Fruit fly (Drosophila melanogaster) Kc167 (cell line): ENCODE data around the gene Mipp2.

ENCODE experiments used
- Myc ChIP-seq: fragments of >200 bp; optimal IDR thresholded peaks from 2 replicates; lab custom pipeline; 2017; ENCODE audit warnings: missing external identifiers
- Sin3A ChIP-seq: fragments of >200 bp; optimal IDR thresholded peaks from 2 replicates; lab custom pipeline; 2018; ENCODE audit warnings: missing external identifiers
- h ChIP-seq: fragments of >200 bp; optimal IDR thresholded peaks from 3 replicates; lab custom pipeline; 2018; ENCODE audit warnings: missing external identifiers
- insv ChIP-seq: fragments of >200 bp; optimal IDR thresholded peaks from 3 replicates; lab custom pipeline; 2018; ENCODE audit warnings: missing external identifiers
- psq ChIP-seq: fragments of >200 bp; optimal IDR thresholded peaks from 2 replicates; lab custom pipeline; 2017; ENCODE audit warnings: missing external identifiers
- ttk ChIP-seq: sonication (Bioruptor generic); optimal IDR thresholded peaks from 2 replicates; lab custom pipeline; 2017; ENCODE audit warnings: missing external identifiers

Mipp2 gene

DNA sequence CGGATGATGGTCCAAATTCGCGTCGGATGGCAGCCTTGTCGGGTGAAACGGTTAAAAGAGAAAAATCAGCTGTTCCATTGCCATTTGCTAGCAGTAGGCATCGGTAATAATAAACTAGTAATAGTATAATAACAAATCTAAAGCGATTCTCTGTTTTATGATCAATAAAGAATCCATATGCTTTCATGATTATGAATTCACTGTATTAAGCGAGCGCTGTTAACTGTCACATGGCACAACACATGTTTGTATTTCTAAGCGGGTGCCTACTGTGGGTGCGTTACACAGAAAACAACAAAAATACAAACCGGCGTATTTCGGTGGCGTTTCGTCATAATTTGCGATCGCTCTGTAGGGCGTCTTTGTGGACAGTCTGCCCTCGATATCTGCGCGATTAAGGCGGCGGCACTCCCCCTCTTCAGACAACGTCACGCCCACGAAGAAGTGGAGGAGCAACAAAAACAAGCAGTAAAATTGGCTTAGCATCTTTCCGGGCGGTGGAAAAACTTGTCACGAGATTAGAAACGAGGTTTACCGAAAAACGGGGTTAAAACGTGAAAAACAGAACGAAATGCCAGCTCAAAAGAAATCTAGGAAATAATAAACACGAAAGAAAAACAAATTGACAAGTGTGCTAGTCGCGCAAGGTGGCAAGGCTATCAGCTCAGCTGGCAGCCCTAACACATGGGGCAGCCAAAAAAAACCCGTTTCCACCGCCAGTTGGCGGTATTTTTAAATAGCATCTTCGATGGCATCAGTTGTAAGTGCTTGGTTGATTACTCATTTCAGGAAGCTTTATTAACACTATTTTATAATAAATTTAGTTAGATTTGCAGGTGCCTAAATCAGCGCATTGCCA lies at the start of gene Mipp2, which contains the start of gene Nep1:
Gene Mipp2, minus strand, starts transcription at position 663 of the 859 bp plus-strand sequence.
Gene Nep1, plus strand, starts transcription at position 397 of the 859 bp plus-strand sequence.
- no peak for TF ChIP-seq Sin3A
- TF ChIP-seq h (lab: Kevin White, UChicago): no peak
- TF ChIP-seq psq (lab: Kevin White, UChicago): no peak
- no peak for TF ChIP-seq Myc (lab: Kevin White, UChicago)
- TF ChIP-seq insv (lab: Kevin White, UChicago): no peak
- no peak for TF ChIP-seq ttk

DNA sequence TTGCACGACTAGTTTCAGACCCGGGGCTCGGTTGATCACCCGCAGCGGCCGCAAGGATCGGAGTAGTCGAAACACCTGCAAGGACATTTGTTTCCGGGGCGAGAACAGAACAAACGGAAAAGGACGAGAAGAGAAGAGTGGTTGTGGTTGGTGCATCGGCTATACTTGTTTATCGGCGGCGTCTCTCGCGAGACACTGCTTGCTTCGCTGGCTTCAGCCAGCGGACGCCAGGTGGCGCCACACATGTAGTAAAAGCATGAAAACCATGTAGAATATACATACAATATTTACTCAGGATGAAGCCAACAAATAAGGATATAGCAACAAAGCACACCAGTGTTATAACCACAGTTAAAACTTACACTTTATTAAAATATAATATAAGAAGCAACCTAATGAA lies 18.6 kb upstream of the Mipp2 start:
- no peak for TF ChIP-seq h (lab: Kevin White, UChicago)
- TF ChIP-seq Myc (lab: Kevin White, UChicago): no peak
- TF ChIP-seq Sin3A: no peak
- TF ChIP-seq psq (lab: Kevin White, UChicago): no peak
- no peak for TF ChIP-seq ttk
- no peak for TF ChIP-seq insv (lab: Kevin White, UChicago)

DNA sequence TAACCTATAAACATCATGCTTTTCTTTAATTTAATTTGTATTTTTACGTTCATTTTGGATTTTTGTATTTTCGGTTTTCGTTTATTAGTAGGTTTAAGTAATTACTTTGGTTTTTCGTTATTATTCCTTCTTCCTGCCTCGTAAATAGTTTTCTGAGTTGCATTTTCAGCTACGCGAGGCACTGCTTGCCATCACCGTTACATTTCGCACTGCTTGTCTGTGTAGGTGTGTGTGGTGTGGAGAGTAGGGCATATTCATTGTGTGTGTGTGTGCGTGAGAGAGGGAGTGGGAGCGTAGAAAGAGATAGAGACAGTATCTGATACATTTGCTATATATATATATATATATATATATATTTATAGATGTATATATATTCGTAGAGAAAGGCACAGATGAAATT lies 13.5 kb upstream of the Mipp2 start:
- TF ChIP-seq insv (lab: Kevin White, UChicago) (no peak), ttk (no peak), Myc (lab: Kevin White, UChicago) (no peak), psq (lab: Kevin White, UChicago) (no peak), h (lab: Kevin White, UChicago) (no peak), Sin3A (no peak)

DNA sequence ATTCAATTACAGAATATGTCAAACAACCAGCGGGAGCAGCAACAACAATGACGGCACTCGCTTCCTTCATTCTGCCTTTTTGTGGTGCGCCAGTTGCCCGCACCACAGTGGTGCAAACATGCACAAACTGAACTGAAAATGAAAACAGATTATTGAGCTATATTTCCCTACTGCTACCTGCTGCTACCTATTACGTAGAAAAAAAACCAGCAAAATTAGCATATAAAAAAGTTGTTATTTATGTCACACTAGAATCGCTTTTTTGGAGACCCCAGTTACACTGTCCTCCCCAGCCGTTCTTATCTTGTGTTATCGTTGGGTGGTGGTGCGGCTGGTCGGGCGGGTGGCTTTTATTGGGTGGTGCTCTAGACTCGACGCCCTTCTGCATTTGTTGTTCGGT lies 6.3 kb upstream of the Mipp2 start:
- TF ChIP-seq Sin3A (no peak), insv (lab: Kevin White, UChicago) (no peak), Myc (lab: Kevin White, UChicago) (no peak), psq (lab: Kevin White, UChicago) (no peak), ttk (no peak), h (lab: Kevin White, UChicago) (no peak)

DNA sequence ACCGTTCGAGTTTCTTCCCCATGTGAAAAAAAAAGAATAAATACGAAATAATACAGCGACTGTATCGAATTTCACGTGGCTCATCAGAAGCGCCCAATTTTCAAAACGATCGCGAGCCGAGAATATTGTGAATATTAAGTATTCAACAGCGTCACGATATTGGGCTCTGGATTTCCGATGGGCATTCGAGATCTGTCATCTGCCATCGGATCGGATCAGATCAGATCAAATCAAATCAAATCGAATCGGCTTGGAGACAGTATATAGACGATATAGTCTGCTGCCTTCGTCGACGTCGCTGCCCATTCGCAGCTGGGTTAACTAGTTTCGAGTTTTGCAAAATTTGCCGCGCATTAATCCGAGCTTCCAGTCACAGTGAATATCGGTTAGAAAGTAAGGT lies 3.3 kb upstream of the Mipp2 start:
- no peak for TF ChIP-seq ttk
- no peak for TF ChIP-seq Sin3A
- TF ChIP-seq Myc (lab: Kevin White, UChicago): no peak
- no peak for TF ChIP-seq psq (lab: Kevin White, UChicago)
- TF ChIP-seq insv (lab: Kevin White, UChicago): no peak
- TF ChIP-seq h (lab: Kevin White, UChicago): no peak

DNA sequence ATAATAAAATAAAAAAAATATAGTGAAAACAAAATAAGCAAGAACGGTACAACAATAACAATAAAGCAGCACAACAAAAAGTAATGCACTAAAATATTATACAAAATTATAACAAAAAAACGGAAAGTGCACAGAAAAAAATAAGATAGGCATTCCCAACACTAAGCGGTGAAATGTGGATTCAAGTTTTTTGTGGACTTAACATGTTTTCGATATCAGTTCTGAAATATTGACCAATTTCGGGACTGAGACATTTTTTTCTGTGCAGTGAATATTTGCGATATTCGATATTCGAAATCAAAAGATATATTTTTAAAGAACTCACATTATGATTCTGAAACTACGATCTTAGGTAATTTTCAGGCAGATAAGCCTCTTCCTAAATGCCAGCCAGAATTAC lies 2.8 kb upstream of the Mipp2 start:
- TF ChIP-seq Sin3A (no peak), insv (lab: Kevin White, UChicago) (no peak), h (lab: Kevin White, UChicago) (no peak), Myc (lab: Kevin White, UChicago) (no peak), psq (lab: Kevin White, UChicago) (no peak), ttk (no peak)

DNA sequence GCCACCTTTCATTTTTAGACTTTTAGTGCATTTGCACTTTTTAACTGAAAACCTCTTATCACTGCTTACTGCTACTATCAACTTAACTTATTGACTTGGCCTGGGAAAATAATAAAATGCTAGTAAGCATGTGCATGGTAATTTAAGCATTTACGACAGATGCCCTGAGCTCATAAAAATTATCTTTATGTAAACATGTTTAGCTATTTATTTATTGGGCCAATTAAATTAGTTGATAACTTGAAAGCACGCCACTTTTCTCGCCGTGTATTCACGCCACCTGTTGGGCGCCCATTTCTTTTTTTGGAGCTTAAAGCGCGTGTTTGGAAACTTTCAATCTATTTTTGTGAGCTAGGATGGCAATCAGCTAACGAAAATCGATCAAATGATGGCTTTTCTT lies 964 bp upstream of the Mipp2 start:
- TF ChIP-seq Sin3A (no peak), ttk (no peak), h (lab: Kevin White, UChicago) (no peak), Myc (lab: Kevin White, UChicago) (no peak), psq (lab: Kevin White, UChicago) (no peak), insv (lab: Kevin White, UChicago) (no peak)

DNA sequence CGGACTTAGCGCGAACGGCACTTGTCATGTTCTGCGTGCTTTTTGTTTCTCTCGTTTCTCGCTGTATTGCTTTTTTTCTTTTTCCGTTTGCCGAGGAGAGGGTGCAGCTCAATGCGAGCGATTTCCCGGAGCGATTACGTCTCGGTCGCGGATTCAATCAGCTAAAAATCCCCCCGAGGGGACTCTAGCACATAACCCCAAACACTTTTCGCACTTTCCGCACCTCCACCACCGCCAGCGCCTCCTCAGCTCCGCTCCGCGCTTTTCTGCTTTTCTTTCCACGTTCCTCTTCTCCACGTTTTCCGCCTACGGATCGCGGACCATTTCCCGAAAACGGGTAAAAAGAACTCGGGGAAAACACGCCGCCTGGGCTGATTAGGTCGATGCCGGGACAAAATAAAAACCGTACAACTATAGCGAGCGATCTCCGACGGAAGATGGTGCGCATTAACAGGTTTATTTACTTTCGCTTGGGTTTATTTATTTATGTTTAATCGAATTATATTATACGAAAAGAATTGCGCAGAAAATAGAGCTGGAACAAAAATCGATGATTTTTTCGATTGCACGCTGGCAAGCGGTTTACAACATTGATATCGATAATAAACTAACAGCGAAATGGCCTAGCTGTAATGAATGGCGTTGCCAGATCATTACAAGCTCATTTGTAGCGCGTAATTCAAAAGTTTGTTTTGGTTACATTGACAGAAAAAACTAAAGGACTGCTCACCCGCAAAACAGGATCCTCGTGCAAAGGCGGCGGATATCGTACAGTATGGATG lies 1.4 kb downstream of the Mipp2 start, which contains the start of gene raptor:
Gene raptor, minus strand, starts transcription at position 523 of the 782 bp plus-strand sequence.
- TF ChIP-seq Sin3A (no peak), psq (lab: Kevin White, UChicago) (no peak), ttk (no peak), insv (lab: Kevin White, UChicago) (no peak), h (lab: Kevin White, UChicago) (no peak), Myc (lab: Kevin White, UChicago) (no peak)

DNA sequence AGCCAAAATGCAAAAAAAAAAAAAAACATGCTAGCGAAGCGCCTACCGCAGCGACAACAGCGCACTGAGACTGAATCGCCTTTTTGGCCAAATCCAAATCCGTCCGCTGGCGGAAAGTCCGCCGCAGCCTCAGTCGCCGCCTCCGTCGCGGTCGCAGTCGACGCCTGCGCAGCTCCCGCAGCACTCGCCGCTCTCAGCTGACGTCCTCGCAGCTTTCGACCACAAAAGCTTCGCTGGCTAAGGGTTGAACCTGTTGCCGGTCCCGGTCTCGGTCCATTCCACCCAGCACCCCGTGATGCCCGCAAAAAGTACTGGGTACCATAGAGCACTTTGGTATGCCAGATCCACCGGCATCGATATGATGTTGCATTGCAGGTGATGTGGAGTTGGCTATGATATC lies 10.0 kb downstream of the Mipp2 start, which contains the start of gene CG4660:
Gene CG4660, minus strand, starts transcription at position 77 of the 400 bp plus-strand sequence.
- TF ChIP-seq Myc (lab: Kevin White, UChicago): no peak
- TF ChIP-seq h (lab: Kevin White, UChicago): no peak
- TF ChIP-seq ttk: no peak
- no peak for TF ChIP-seq insv (lab: Kevin White, UChicago)
- no peak for TF ChIP-seq Sin3A
- no peak for TF ChIP-seq psq (lab: Kevin White, UChicago)

DNA sequence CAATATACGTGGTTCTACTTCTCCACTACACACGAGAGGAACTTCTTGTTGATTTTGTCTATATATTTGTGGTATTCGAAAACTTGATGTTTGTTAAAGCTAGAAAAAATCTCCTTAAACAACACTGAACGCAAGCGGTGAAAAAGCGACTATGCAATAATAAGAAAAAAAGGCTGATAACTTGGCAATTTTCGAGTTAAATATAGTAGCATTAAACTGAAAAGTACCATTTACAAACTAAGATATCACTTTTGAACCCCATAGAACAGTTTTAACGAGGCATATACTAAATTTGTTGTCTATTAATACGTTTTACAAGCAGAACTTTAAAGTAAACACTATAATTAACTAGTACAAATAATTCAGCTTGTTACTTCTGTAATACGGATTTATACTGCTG lies 13.6 kb downstream of the Mipp2 start, which contains the start of gene CG4666:
Gene CG4666, minus strand, starts transcription at position 101 of the 400 bp plus-strand sequence.
- TF ChIP-seq insv (lab: Kevin White, UChicago) (no peak), ttk (no peak), Myc (lab: Kevin White, UChicago) (no peak), h (lab: Kevin White, UChicago) (no peak), Sin3A (no peak), psq (lab: Kevin White, UChicago) (no peak)

DNA sequence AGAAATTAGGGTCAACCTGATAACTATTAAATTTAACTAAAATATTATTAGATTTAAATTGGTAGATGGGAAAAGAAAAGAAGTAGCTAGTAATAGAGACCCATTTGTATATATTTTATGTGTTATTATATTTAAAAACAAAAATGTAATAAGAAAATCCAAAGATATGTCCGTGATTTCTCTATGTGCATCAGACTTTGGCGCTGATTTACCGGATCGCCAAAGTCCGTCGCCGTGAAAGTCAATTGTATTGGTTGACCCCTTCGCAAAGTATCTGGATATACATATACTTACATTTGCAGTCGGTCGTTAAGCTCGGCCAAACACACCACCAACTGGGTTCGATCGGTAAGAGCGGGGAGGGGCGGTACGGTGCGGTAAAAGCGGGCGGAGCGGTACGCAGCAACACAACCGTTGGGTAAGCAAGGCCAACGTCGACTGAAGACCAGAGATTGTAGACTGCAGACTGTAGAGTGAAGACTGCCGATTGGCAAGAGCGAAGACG lies 14.2 kb downstream of the Mipp2 start:
- no peak for TF ChIP-seq psq (lab: Kevin White, UChicago)
- TF ChIP-seq Myc (lab: Kevin White, UChicago): no peak
- no peak for TF ChIP-seq insv (lab: Kevin White, UChicago)
- no peak for TF ChIP-seq Sin3A
- TF ChIP-seq ttk: no peak
- no peak for TF ChIP-seq h (lab: Kevin White, UChicago)
